Worm (Caenorhabditis elegans) whole organism, late embryonic: Measurements from ENCODE around the gene spe-6.

Experiments
- C38D4.7 ChIP-seq: fragments of 200-800 bp; sonication (Bioruptor generic); optimal IDR thresholded peaks from 2 replicates; lab custom pipeline; 2018; ENCODE audit warnings: mild to moderate bottlenecking, missing genetic modification characterization, moderate library complexity, missing compliant biosample characterization
- F13H6.1 ChIP-seq: sonication (generic microtip); optimal IDR thresholded peaks from 2 replicates; lab custom pipeline; 2016; ENCODE audit warnings: missing genetic modification characterization, missing compliant biosample characterization
- ahr-1 ChIP-seq: sonication (generic microtip); optimal IDR thresholded peaks from 2 replicates; lab custom pipeline; 2016; ENCODE audit warnings: missing genetic modification characterization, missing compliant biosample characterization
- ama-1 ChIP-seq: fragments of 150-350 bp; optimal IDR thresholded peaks from 2 replicates; lab custom pipeline; 2014
- eyg-1 ChIP-seq: sonication (generic microtip); optimal IDR thresholded peaks from 2 replicates; lab custom pipeline; 2016; ENCODE audit warnings: missing genotype, missing genetic modification characterization, missing compliant biosample characterization
- hlh-8 ChIP-seq: sonication (generic microtip); optimal IDR thresholded peaks from 2 replicates; lab custom pipeline; 2016; ENCODE audit warnings: missing genotype, missing genetic modification characterization, missing compliant biosample characterization
- pat-9 ChIP-seq: fragments of 200-800 bp; sonication (Bioruptor generic); optimal IDR thresholded peaks from 2 replicates; lab custom pipeline; 2018; ENCODE audit warnings: mild to moderate bottlenecking, missing genetic modification characterization, moderate library complexity, missing compliant biosample characterization
- pros-1 ChIP-seq: fragments of 150-350 bp; optimal IDR thresholded peaks from 2 replicates; lab custom pipeline; 2014; ENCODE audit warnings: missing biosample characterization, missing genetic modification reagents, missing genetic modification characterization
- sdc-2 ChIP-seq: sonication (generic microtip); optimal IDR thresholded peaks from 2 replicates; lab custom pipeline; 2016; ENCODE audit warnings: missing genotype, missing genetic modification characterization, missing compliant biosample characterization
- sox-4 ChIP-seq: sonication (generic microtip); optimal IDR thresholded peaks from 2 replicates; lab custom pipeline; 2017; ENCODE audit warnings: mild to moderate bottlenecking, missing genetic modification characterization, inconsistent platforms, missing compliant biosample characterization
- tbx-2 ChIP-seq: sonication (generic microtip); optimal IDR thresholded peaks from 2 replicates; lab custom pipeline; 2016; ENCODE audit warnings: missing genetic modification characterization, missing compliant biosample characterization
- ttx-3 ChIP-seq: sonication (generic microtip); optimal IDR thresholded peaks from 2 replicates; lab custom pipeline; 2016; ENCODE audit warnings: missing genetic modification reagents, missing genetic modification characterization, missing compliant biosample characterization
- unc-42 ChIP-seq: sonication (generic microtip); optimal IDR thresholded peaks from 2 replicates; lab custom pipeline; 2016; ENCODE audit warnings: missing genotype, missing genetic modification characterization, missing compliant biosample characterization

- TF ChIP-seq tbx-2 (tag; lab: Kevin White, UChicago) (no peak), sox-4 (tag; lab: Kevin White, UChicago) (no peak), ahr-1 (tag; lab: Kevin White, UChicago) (no peak), C38D4.7 (GFP tag; lab: Kevin White, UChicago) (no peak), sdc-2 (tag; lab: Kevin White, UChicago) (no peak), ama-1 (lab: Kevin White, UChicago) (no peak), ttx-3 (tag; lab: Kevin White, UChicago) (no peak), pat-9 (tag; lab: Kevin White, UChicago) (no peak), F13H6.1 (no peak), unc-42 (no peak), hlh-8 (tag; lab: Kevin White, UChicago) (no peak), eyg-1 (no peak), pros-1 (tag; lab: Kevin White, UChicago) (no peak)
Observed at ce11 chrIII:11484139-11484590, 21.1 kb upstream of the spe-6 start, which contains the start of gene fbxa-220.
